Fruit fly (Drosophila melanogaster) whole organism, embryonic: ENCODE measurements around the gene sesB.

Source experiments
- ATbp ChIP-seq: fragments of 200-800 bp; sonication (Bioruptor generic); optimal IDR thresholded peaks from 2 replicates; lab custom pipeline; 2017; ENCODE audit warnings: missing biosample characterization, mild to moderate bottlenecking, missing genetic modification characterization, missing genetic modification reagents
- CG10654 ChIP-seq: fragments of 200-800 bp; sonication (Bioruptor generic); optimal IDR thresholded peaks from 2 replicates; lab custom pipeline; 2016; ENCODE audit warnings: missing biosample characterization, missing genetic modification characterization
- CG11696 ChIP-seq: fragments of 200-800 bp; sonication (Bioruptor generic); IDR thresholded peaks from 2 replicates; pipeline ENCODE4 v1.3.6; 2022; ENCODE audit warnings: missing biosample characterization, missing genetic modification characterization
- CG12219 ChIP-seq: fragments of 200-800 bp; sonication (Bioruptor generic); optimal IDR thresholded peaks from 3 replicates; lab custom pipeline; 2018; ENCODE audit warnings: missing biosample characterization, mild to moderate bottlenecking, missing genetic modification characterization
- CG12659 ChIP-seq: fragments of 200-800 bp; sonication (Bioruptor generic); optimal IDR thresholded peaks from 3 replicates; lab custom pipeline; 2017; ENCODE audit warnings: mild to moderate bottlenecking, missing biosample characterization, missing genetic modification reagents, missing genetic modification characterization
- CG13894 ChIP-seq: fragments of 200-800 bp; sonication (Bioruptor generic); optimal IDR thresholded peaks from 3 replicates; lab custom pipeline; 2018; ENCODE audit warnings: missing biosample characterization, mild to moderate bottlenecking, missing genetic modification characterization, moderate library complexity
- CG14441 ChIP-seq: fragments of 200-800 bp; sonication (Bioruptor generic); IDR thresholded peaks from 2 replicates; pipeline ENCODE4 v1.3.6; 2022; ENCODE audit warnings: missing biosample characterization, missing genetic modification characterization
- CG15011 ChIP-seq: fragments of 200-800 bp; sonication (Bioruptor generic); optimal IDR thresholded peaks from 3 replicates; lab custom pipeline; 2018; ENCODE audit warnings: missing biosample characterization, mild to moderate bottlenecking, missing genetic modification characterization
- CG15514 ChIP-seq: fragments of 200-800 bp; sonication (Bioruptor generic); optimal IDR thresholded peaks from 3 replicates; lab custom pipeline; 2017; ENCODE audit warnings: missing biosample characterization, missing genetic modification characterization, mild to moderate bottlenecking, moderate library complexity, missing genetic modification reagents
- CG17186 ChIP-seq: fragments of 200-800 bp; sonication (Bioruptor generic); optimal IDR thresholded peaks from 3 replicates; lab custom pipeline; 2017; ENCODE audit warnings: missing biosample characterization, missing genetic modification reagents, missing genetic modification characterization
- CG1792 ChIP-seq: fragments of 200-800 bp; sonication (Bioruptor generic); optimal IDR thresholded peaks from 2 replicates; lab custom pipeline; 2016; ENCODE audit warnings: missing biosample characterization, missing genetic modification characterization
- CG2120 ChIP-seq: fragments of 200-800 bp; sonication (Bioruptor generic); optimal IDR thresholded peaks from 3 replicates; lab custom pipeline; 2016; ENCODE audit warnings: missing biosample characterization, missing genetic modification characterization
- CG2199 ChIP-seq: fragments of 200-800 bp; sonication (Bioruptor generic); IDR thresholded peaks from 3 replicates; pipeline ENCODE4 v1.3.6; 2022; ENCODE audit warnings: missing biosample characterization, missing genetic modification characterization
- CG2712 ChIP-seq: fragments of 200-800 bp; optimal IDR thresholded peaks from 3 replicates; lab custom pipeline; 2019; ENCODE audit warnings: missing biosample characterization, mild to moderate bottlenecking, missing genetic modification characterization, moderate library complexity
- CG3065 ChIP-seq: fragments of 200-800 bp; sonication (Bioruptor generic); optimal IDR thresholded peaks from 2 replicates; lab custom pipeline; 2016; ENCODE audit warnings: missing biosample characterization, missing genetic modification characterization
- CG31441 ChIP-seq: fragments of 200-800 bp; sonication (Bioruptor generic); IDR thresholded peaks from 2 replicates; pipeline ENCODE4 v1.3.6; 2022; ENCODE audit warnings: missing biosample characterization, missing genetic modification characterization
- CG4404 ChIP-seq: fragments of 200-800 bp; sonication (Bioruptor generic); IDR thresholded peaks from 2 replicates; pipeline ENCODE4 v1.3.6; 2022; ENCODE audit warnings: missing biosample characterization, missing genetic modification characterization
- CG6683 ChIP-seq: fragments of 200-800 bp; sonication (Bioruptor generic); optimal IDR thresholded peaks from 2 replicates; lab custom pipeline; 2017; ENCODE audit warnings: missing biosample characterization, mild to moderate bottlenecking, missing genetic modification characterization, missing genetic modification reagents
- CG7839 ChIP-seq: fragments of 200-800 bp; sonication (Bioruptor generic); optimal IDR thresholded peaks from 3 replicates; lab custom pipeline; 2018; ENCODE audit warnings: missing biosample characterization, mild to moderate bottlenecking, missing genetic modification characterization, moderate library complexity
- CHES-1-like ChIP-seq: fragments of 200-800 bp; sonication (Bioruptor generic); optimal IDR thresholded peaks from 2 replicates; lab custom pipeline; 2016; ENCODE audit warnings: missing biosample characterization, missing genetic modification characterization
- CTCF ChIP-seq: fragments of 200-800 bp; sonication (Bioruptor generic); optimal IDR thresholded peaks from 2 replicates; lab custom pipeline; 2017; ENCODE audit warnings: missing biosample characterization, mild to moderate bottlenecking, missing genetic modification characterization, moderate library complexity
- CkIIα-i1 ChIP-seq: fragments of 200-800 bp; sonication (Bioruptor generic); IDR thresholded peaks from 2 replicates; pipeline ENCODE4 v1.3.6; 2022; ENCODE audit warnings: missing biosample characterization, missing genetic modification characterization
- Dbx ChIP-seq: fragments of 200-800 bp; sonication (Bioruptor generic); IDR thresholded peaks from 3 replicates; pipeline ENCODE4 v1.3.6; 2022; ENCODE audit warnings: missing biosample characterization, missing genetic modification characterization
- E2f2 ChIP-seq: fragments of 200-800 bp; sonication (Bioruptor generic); IDR thresholded peaks from 2 replicates; pipeline ENCODE4 v1.3.6; 2022; ENCODE audit warnings: missing biosample characterization, missing genetic modification characterization
- Gug ChIP-seq: fragments of 200-800 bp; sonication (Bioruptor generic); IDR thresholded peaks from 4 replicates; pipeline ENCODE4 v1.3.6; 2022; ENCODE audit warnings: missing biosample characterization, missing genetic modification characterization
- Jarid2 ChIP-seq: fragments of 200-800 bp; sonication (Bioruptor generic); optimal IDR thresholded peaks from 3 replicates; lab custom pipeline; 2017; ENCODE audit warnings: mild to moderate bottlenecking, missing biosample characterization, missing genetic modification reagents, missing genetic modification characterization
- Lim3 ChIP-seq: fragments of 200-800 bp; sonication (Bioruptor generic); IDR thresholded peaks from 2 replicates; pipeline ENCODE4 v1.3.6; 2022; ENCODE audit warnings: missing biosample characterization, missing genetic modification characterization
- NC2β ChIP-seq: fragments of 200-800 bp; sonication (Bioruptor generic); optimal IDR thresholded peaks from 2 replicates; lab custom pipeline; 2016; ENCODE audit warnings: missing biosample characterization, missing genetic modification characterization
- Rfx ChIP-seq: fragments of 200-800 bp; sonication (Bioruptor generic); IDR thresholded peaks from 2 replicates; pipeline ENCODE4 v1.3.6; 2022; ENCODE audit warnings: missing biosample characterization, missing genetic modification characterization
- Rx ChIP-seq: fragments of 200-800 bp; sonication (Bioruptor generic); IDR thresholded peaks from 2 replicates; pipeline ENCODE4 v1.3.6; 2022; ENCODE audit warnings: missing biosample characterization, missing genetic modification characterization
- Sox102F ChIP-seq: fragments of 200-800 bp; sonication (Bioruptor generic); optimal IDR thresholded peaks from 2 replicates; lab custom pipeline; 2018; ENCODE audit warnings: missing biosample characterization, mild to moderate bottlenecking, missing genetic modification characterization, moderate library complexity
- ab ChIP-seq: fragments of 200-800 bp; sonication (Bioruptor generic); optimal IDR thresholded peaks from 2 replicates; lab custom pipeline; 2016; ENCODE audit warnings: missing biosample characterization, missing genetic modification characterization
- ara ChIP-seq: fragments of 200-800 bp; sonication (Bioruptor generic); IDR thresholded peaks from 2 replicates; pipeline ENCODE4 v1.3.6; 2022; ENCODE audit warnings: missing biosample characterization, missing genetic modification characterization
- cwo ChIP-seq: fragments of 200-800 bp; sonication (Bioruptor generic); optimal IDR thresholded peaks from 3 replicates; lab custom pipeline; 2017; ENCODE audit warnings: missing biosample characterization, missing genetic modification characterization, mild to moderate bottlenecking, moderate library complexity, missing genetic modification reagents
- dati ChIP-seq: fragments of 200-800 bp; sonication (Bioruptor generic); IDR thresholded peaks from 2 replicates; pipeline ENCODE4 v1.3.6; 2022; ENCODE audit warnings: missing biosample characterization, missing genetic modification characterization
- dmrt99B ChIP-seq: fragments of 200-800 bp; sonication (Bioruptor generic); optimal IDR thresholded peaks from 2 replicates; lab custom pipeline; 2018; ENCODE audit warnings: missing biosample characterization, mild to moderate bottlenecking, missing genetic modification characterization, moderate library complexity
- fd102C ChIP-seq: fragments of 200-800 bp; sonication (Bioruptor generic); optimal IDR thresholded peaks from 2 replicates; lab custom pipeline; 2018; ENCODE audit warnings: missing biosample characterization, mild to moderate bottlenecking, missing genetic modification characterization, moderate library complexity
- fd96Cb ChIP-seq: fragments of 200-800 bp; sonication (Bioruptor generic); optimal IDR thresholded peaks from 2 replicates; lab custom pipeline; 2018; ENCODE audit warnings: missing biosample characterization, mild to moderate bottlenecking, missing genetic modification characterization, moderate library complexity
- ham ChIP-seq: fragments of 200-800 bp; sonication (Bioruptor generic); IDR thresholded peaks from 2 replicates; pipeline ENCODE4 v1.3.6; 2022; ENCODE audit warnings: missing biosample characterization, missing genetic modification characterization
- hb ChIP-seq: fragments of 200-800 bp; sonication (Bioruptor generic); IDR thresholded peaks from 3 replicates; pipeline ENCODE4 v1.3.6; 2022; ENCODE audit warnings: missing biosample characterization, missing genetic modification characterization; ENCODE audit not compliant: partially characterized antibody
- lola ChIP-seq, 3 experiments: fragments of >200 bp in 2 of 3; fragments of 200-800 bp in 1 of 3; sonication (Bioruptor generic) in 1 of 3; optimal IDR thresholded peaks; 2 replicates each; lab custom pipeline; 2017 to 2019; ENCODE audit warnings: missing biosample characterization in 3 of 3, missing genetic modification characterization in 3 of 3, mild to moderate bottlenecking in 1 of 3, moderate library complexity in 1 of 3
- pho ChIP-seq: fragments of 200-800 bp; sonication (Bioruptor generic); optimal IDR thresholded peaks from 2 replicates; lab custom pipeline; 2016; ENCODE audit warnings: missing biosample characterization, missing genetic modification characterization
- pros ChIP-seq: fragments of 200-800 bp; sonication (Bioruptor generic); optimal IDR thresholded peaks from 3 replicates; lab custom pipeline; 2019; ENCODE audit warnings: missing biosample characterization, mild to moderate bottlenecking, missing genetic modification characterization, moderate library complexity
- ro ChIP-seq: fragments of 200-800 bp; sonication (Bioruptor generic); IDR thresholded peaks from 2 replicates; pipeline ENCODE4 v1.3.6; 2022; ENCODE audit warnings: missing biosample characterization, missing genetic modification characterization
- scrt ChIP-seq: fragments of 200-800 bp; sonication (Bioruptor generic); optimal IDR thresholded peaks from 2 replicates; lab custom pipeline; 2018; ENCODE audit warnings: missing biosample characterization, mild to moderate bottlenecking, missing genetic modification characterization, moderate library complexity
- slou ChIP-seq: fragments of 200-800 bp; sonication (Bioruptor generic); optimal IDR thresholded peaks from 3 replicates; lab custom pipeline; 2016; ENCODE audit warnings: missing biosample characterization, missing genetic modification characterization
- slp2 ChIP-seq: fragments of 200-800 bp; sonication (Bioruptor generic); optimal IDR thresholded peaks from 2 replicates; lab custom pipeline; 2016; ENCODE audit warnings: missing biosample characterization, missing genetic modification characterization
- sug ChIP-seq: fragments of 200-800 bp; optimal IDR thresholded peaks from 2 replicates; lab custom pipeline; 2019; ENCODE audit warnings: missing biosample characterization, mild to moderate bottlenecking, missing genetic modification characterization, moderate library complexity
- tap ChIP-seq: fragments of 200-800 bp; optimal IDR thresholded peaks from 3 replicates; lab custom pipeline; 2019; ENCODE audit warnings: missing biosample characterization, mild to moderate bottlenecking, missing genetic modification characterization, moderate library complexity
- z ChIP-seq: fragments of 200-800 bp; sonication (Bioruptor generic); IDR thresholded peaks from 3 replicates; pipeline ENCODE4 v1.3.6; 2022; ENCODE audit warnings: missing biosample characterization, missing genetic modification characterization

The sesB gene

DNA sequence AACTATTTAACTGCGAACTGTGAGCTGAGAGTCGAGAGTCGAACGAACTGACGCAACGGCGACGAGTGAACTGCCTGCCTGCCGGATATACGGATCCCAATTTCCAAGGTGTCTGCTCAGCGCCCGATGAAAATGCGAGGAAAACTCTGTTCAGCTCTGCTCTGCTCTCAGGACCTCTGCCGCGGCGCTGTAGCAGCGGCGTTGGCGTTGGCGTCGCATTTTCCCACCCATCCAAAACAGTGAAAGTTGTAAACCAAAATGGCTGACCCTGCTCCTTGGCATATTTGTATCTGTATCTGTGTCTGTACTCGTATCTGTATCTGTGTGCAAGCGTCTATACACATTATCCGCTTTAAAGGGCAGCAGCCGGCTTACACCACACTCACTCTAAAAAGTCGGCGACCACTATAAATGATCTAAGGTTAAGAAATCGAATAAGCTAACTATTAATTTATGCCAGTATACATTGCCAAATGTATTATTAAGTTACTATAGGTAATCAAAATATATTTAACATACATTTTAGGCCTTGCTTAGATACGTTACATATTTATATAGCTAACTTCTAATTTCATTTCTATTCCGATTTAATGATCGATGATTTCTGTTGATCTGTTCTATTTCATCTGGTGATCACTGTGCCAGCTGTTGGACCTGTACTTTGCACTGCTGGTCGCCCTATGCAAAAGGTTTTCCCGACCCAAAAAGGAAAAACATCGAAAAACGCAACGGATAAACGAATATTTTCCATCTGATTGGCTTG is 36.1 kb upstream of the sesB start (continued):
- peak; percentile 64 for TF ChIP-seq CG12659 (GFP tag; lab: Kevin White, UChicago)
- TF ChIP-seq Dbx (GFP tag; lab: Robert Waterston, UW), result no peak
- TF ChIP-seq Rfx (GFP tag; lab: Robert Waterston, UW), result no peak
- no peak for TF ChIP-seq pros (GFP tag; lab: Kevin White, UChicago)
- TF ChIP-seq CG31441 (GFP tag; lab: Robert Waterston, UW), result peak; percentile 85
- no peak for TF ChIP-seq ro (GFP tag; lab: Robert Waterston, UW)
- peak; percentile 25 for TF ChIP-seq pho (GFP tag; lab: Kevin White, UChicago)
- TF ChIP-seq CG10654 (GFP tag; lab: Kevin White, UChicago), result peak; percentile 24
- TF ChIP-seq fd96Cb, result peak; percentile 85
- no peak for TF ChIP-seq slou (GFP tag; lab: Kevin White, UChicago)
- no peak for TF ChIP-seq Lim3 (GFP tag; lab: Robert Waterston, UW)
- TF ChIP-seq CG2712 (tag; lab: Kevin White, UChicago), result peak; percentile 87
- no peak for TF ChIP-seq slp2
- peak; percentile 56; the same call in 1 of the 3 replicates for TF ChIP-seq CG2199 (GFP tag; lab: Robert Waterston, UW)
- peak; percentile 24 for TF ChIP-seq CG3065
- TF ChIP-seq CG4404 (GFP tag; lab: Robert Waterston, UW), result peak; percentile 88
- TF ChIP-seq Jarid2 (GFP tag; lab: Kevin White, UChicago), result peak; percentile 27
- 0 out of 4 replicates have a peak, but pooled peaks have one; percentile 17 for TF ChIP-seq Gug (GFP tag; lab: Robert Waterston, UW)
- TF ChIP-seq fd102C (GFP tag; lab: Kevin White, UChicago), result peak; percentile 85
- TF ChIP-seq dmrt99B (tag; lab: Kevin White, UChicago), result peak; percentile 77
- TF ChIP-seq CG15011 (GFP tag; lab: Kevin White, UChicago), result peak; percentile 60
- peak; percentile 68 for TF ChIP-seq Sox102F (GFP tag; lab: Kevin White, UChicago)
- peak; percentile 66 for TF ChIP-seq CG2120 (GFP tag; lab: Kevin White, UChicago)
- TF ChIP-seq CkIIα-i1 (GFP tag; lab: Robert Waterston, UW), result no peak
- no peak for TF ChIP-seq ham (GFP tag; lab: Robert Waterston, UW)
- no peak for TF ChIP-seq Rx (GFP tag; lab: Robert Waterston, UW)
- TF ChIP-seq lola (GFP tag; optimal IDR thresholded peaks at IDR 0.05; lab: Kevin White, UChicago), result peak in 1 of 3 experiments; percentile 93
- TF ChIP-seq ATbp (GFP tag; lab: Kevin White, UChicago), result peak; percentile 57
- peak; percentile 76 for TF ChIP-seq CG7839
- no peak for TF ChIP-seq dati (GFP tag; lab: Robert Waterston, UW)
- no peak for TF ChIP-seq CG1792 (GFP tag; lab: Kevin White, UChicago)
- peak; percentile 26 for TF ChIP-seq CG15514 (GFP tag; lab: Kevin White, UChicago)
- TF ChIP-seq E2f2 (GFP tag; lab: Robert Waterston, UW), result no peak; the same call in 1 of the 2 replicates
- TF ChIP-seq z (GFP tag; lab: Robert Waterston, UW), result peak; percentile 72
- TF ChIP-seq CG14441, result no peak
- no peak for TF ChIP-seq ab (GFP tag; lab: Kevin White, UChicago)
- no peak for TF ChIP-seq CG11696 (GFP tag; lab: Robert Waterston, UW)
- TF ChIP-seq sug (tag; lab: Kevin White, UChicago), result peak; percentile 18
- TF ChIP-seq cwo (GFP tag; lab: Kevin White, UChicago), result peak; percentile 47
- TF ChIP-seq tap (tag; lab: Kevin White, UChicago), result peak; percentile 68
- TF ChIP-seq CG6683 (GFP tag; lab: Kevin White, UChicago), result peak; percentile 56
- peak; percentile 68 for TF ChIP-seq scrt
- TF ChIP-seq hb (GFP tag; lab: Robert Waterston, UW), result no peak
- TF ChIP-seq CHES-1-like (GFP tag; lab: Kevin White, UChicago), result no peak
- TF ChIP-seq CG17186 (GFP tag; lab: Kevin White, UChicago), result peak; percentile 11
- TF ChIP-seq ara (GFP tag; lab: Robert Waterston, UW), result peak; percentile 31; the same call in 1 of the 2 replicates
- no peak for TF ChIP-seq CG13894 (tag; lab: Kevin White, UChicago)
- TF ChIP-seq CTCF (GFP tag; lab: Kevin White, UChicago), result no peak
- peak; percentile 66 for TF ChIP-seq CG12219
- peak; percentile 27 for TF ChIP-seq NC2β (GFP tag; lab: Kevin White, UChicago)
